Fruit fly (Drosophila melanogaster): ENCODE results near the gene b.
A peak's percentile ranks its signal among the peaks of the same experiment; 100 is the strongest.

The b gene

DNA sequence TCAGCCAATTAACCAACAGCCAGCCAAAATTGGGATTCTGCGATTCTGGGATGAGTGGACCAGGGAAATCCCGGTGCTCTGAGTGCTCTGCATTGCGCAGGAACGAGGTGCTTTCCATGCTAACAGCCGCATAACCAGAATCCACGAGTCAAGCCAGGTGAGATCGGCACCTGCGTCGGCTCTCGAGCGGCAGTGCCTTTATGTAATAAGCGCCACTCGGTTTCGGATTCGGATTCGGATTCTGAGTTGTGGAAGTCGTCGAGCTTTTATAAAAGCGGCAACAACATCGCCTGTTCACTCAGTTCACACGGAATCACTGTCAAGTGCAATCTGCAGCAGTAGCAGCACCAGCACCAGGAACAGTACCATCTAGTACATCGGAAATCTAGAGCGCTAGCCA is at the start of gene b:
b (plus strand) TSS at position 301 of the 400 bp plus-strand sequence.
- TF ChIP-seq Six4 (GFP tag; optimal IDR thresholded peaks at IDR 0.05) = no peak
- TF ChIP-seq sqz (GFP tag; optimal IDR thresholded peaks at IDR 0.05) = no peak
- no peak for TF ChIP-seq onecut (GFP tag; IDR thresholded peaks at IDR 0.05)
- TF ChIP-seq CG4282 (GFP tag; optimal IDR thresholded peaks at IDR 0.05) = no peak
- TF ChIP-seq CG8478 (optimal IDR thresholded peaks at IDR 0.05) = no peak
- TF ChIP-seq chm (GFP tag; IDR thresholded peaks at IDR 0.05) = no peak
- no peak for TF ChIP-seq NFAT (GFP tag; IDR thresholded peaks at IDR 0.05)
- TF ChIP-seq scrt (GFP tag; optimal IDR thresholded peaks at IDR 0.05) = no peak
- TF ChIP-seq ab (GFP tag; optimal IDR thresholded peaks at IDR 0.05) = no peak
- no peak for TF ChIP-seq CG14014 (GFP tag; IDR thresholded peaks at IDR 0.05)
- no peak for TF ChIP-seq CG15269 (tag; optimal IDR thresholded peaks at IDR 0.05)
- TF ChIP-seq Doc2 (GFP tag; IDR thresholded peaks at IDR 0.05) = no peak
- no peak for TF ChIP-seq CG34376 (GFP tag; optimal IDR thresholded peaks at IDR 0.05)
- no peak for TF ChIP-seq ase (GFP tag; IDR thresholded peaks at IDR 0.05)
- TF ChIP-seq Sry-β (GFP tag; optimal IDR thresholded peaks at IDR 0.05) = no peak
- TF ChIP-seq CG2199 (GFP tag; IDR thresholded peaks at IDR 0.05) = no peak
- TF ChIP-seq prd (optimal IDR thresholded peaks at IDR 0.05) = no peak
- TF ChIP-seq prd (GFP tag; IDR thresholded peaks at IDR 0.05) = no peak
- TF ChIP-seq CG16813 (GFP tag; IDR thresholded peaks at IDR 0.05; ENCODE audit: partially characterized antibody) = no peak

DNA sequence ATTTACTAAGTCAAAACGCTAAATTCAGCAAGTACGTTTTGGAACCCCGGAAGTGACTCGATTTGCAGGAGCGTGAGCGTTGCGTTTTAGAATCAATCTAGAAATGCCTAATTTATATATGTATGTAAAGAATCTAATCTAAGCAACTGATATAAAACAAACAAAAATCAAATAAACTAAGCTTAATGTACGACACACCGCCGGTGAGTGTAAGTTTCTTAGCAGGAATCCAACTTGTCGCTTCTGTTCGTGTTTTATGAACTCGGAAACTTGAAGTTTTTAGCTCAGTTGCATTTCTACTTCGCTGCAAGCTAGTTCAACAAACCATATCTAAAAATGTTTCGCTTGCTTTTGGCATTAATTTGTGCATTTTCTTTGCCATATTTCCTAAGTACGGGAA is 47.4 kb upstream of the b start, which contains the start of gene CG43376:
CG43376 (plus strand) TSS at position 301 of the 400 bp plus-strand sequence.
- TF ChIP-seq CG15269 (tag; optimal IDR thresholded peaks at IDR 0.05) = no peak
- no peak for TF ChIP-seq CG9932 (GFP tag; IDR thresholded peaks at IDR 0.05)
- TF ChIP-seq gce (GFP tag; IDR thresholded peaks at IDR 0.05) = no peak
- TF ChIP-seq sim (GFP tag; IDR thresholded peaks at IDR 0.05) = no peak
- no peak for TF ChIP-seq pan (optimal IDR thresholded peaks at IDR 0.05)
- no peak for TF ChIP-seq pan (GFP tag; optimal IDR thresholded peaks at IDR 0.05 in 1 of 2, IDR thresholded peaks at IDR 0.05 in 1 of 2)
- no peak for TF ChIP-seq CG8281 (tag; optimal IDR thresholded peaks at IDR 0.05)
- TF ChIP-seq Asciz (GFP tag; optimal IDR thresholded peaks at IDR 0.05) = no peak
- TF ChIP-seq CG17912 (GFP tag; optimal IDR thresholded peaks at IDR 0.05) = no peak
- TF ChIP-seq Vsx1 (GFP tag; optimal IDR thresholded peaks at IDR 0.05) = no peak
- no peak for TF ChIP-seq dysf (GFP tag; IDR thresholded peaks at IDR 0.05)
- no peak for TF ChIP-seq CG17186 (GFP tag; optimal IDR thresholded peaks at IDR 0.05)
- no peak for TF ChIP-seq Blimp-1 (GFP tag; optimal IDR thresholded peaks at IDR 0.05)

DNA sequence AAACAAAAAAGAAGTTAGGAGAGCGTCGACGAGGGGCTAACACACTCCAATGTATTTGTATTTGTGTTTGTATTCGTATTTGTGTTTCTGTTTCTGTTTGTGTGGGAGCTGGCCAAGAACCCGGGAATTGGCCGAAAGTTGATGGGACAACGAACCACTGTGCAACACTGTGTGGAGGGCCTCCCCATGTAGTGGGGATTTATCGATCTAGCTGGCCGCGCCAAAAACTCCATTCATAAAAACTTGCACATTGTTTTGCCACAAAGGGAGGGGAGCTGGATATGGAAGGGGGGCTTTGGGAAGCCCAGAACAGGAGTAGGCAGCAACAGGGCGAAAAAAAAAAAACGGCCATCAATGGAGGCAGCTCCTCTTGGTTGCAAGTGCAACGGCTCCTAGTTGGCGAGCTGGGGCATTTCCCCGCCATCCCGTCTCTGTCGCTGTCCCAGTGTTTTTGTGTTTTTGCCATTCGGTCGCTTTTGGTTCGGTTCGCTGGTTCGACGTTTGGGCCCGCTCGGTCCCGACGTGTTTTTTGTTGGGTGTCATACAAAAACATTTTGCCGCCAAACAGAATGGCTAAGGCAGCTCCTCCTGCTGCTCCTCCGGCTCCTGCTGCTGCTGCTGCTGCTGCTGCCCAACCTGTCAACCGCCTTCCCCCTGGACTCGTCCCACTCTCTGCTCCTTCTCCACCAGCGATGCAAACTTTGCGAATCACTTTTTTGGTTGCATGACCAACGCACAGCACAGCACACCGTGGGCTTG is 43.9 kb upstream of the b start:
- TF ChIP-seq Pdp1 (GFP tag; optimal IDR thresholded peaks at IDR 0.05) = peak in 1 of 2 experiments; percentile 4
- TF ChIP-seq ro (GFP tag; IDR thresholded peaks at IDR 0.05) = 0 out of 2 replicates have a peak, but pooled peaks have one; percentile 7
- TF ChIP-seq CG6254 (GFP tag; optimal IDR thresholded peaks at IDR 0.05) = no peak
- TF ChIP-seq Ets97D (GFP tag; optimal IDR thresholded peaks at IDR 0.05) = no peak
- 0 out of 3 replicates have a peak, but pooled peaks have one; percentile 23 for TF ChIP-seq HLH4C (GFP tag; IDR thresholded peaks at IDR 0.05; ENCODE audit: partially characterized antibody)
- 0 out of 2 replicates have a peak, but pooled peaks have one; percentile 21 for TF ChIP-seq CG43689 (GFP tag; IDR thresholded peaks at IDR 0.05)
- TF ChIP-seq Ets65A (GFP tag) = peak; percentile 46
- no peak for TF ChIP-seq bsh (GFP tag; optimal IDR thresholded peaks at IDR 0.05)
- TF ChIP-seq Eip74EF (GFP tag; optimal IDR thresholded peaks at IDR 0.05) = no peak
- TF ChIP-seq row (GFP tag; IDR thresholded peaks at IDR 0.05) = peak; percentile 26; the same call in 1 of the 3 replicates
- TF ChIP-seq CG5180 (GFP tag; optimal IDR thresholded peaks at IDR 0.05) = peak; percentile 95
- TF ChIP-seq Antp (GFP tag; optimal IDR thresholded peaks at IDR 0.05) = no peak
- TF ChIP-seq onecut (GFP tag; IDR thresholded peaks at IDR 0.05) = peak; percentile 80
- no peak for TF ChIP-seq CG31388 (GFP tag; optimal IDR thresholded peaks at IDR 0.05)
- TF ChIP-seq CG10431 (GFP tag; optimal IDR thresholded peaks at IDR 0.05) = peak; percentile 32
- TF ChIP-seq CG11696 (GFP tag; IDR thresholded peaks at IDR 0.05) = no peak
- no peak for TF ChIP-seq dysf (GFP tag; IDR thresholded peaks at IDR 0.05)
- 0 out of 2 replicates have a peak, but pooled peaks have one; percentile 28 for TF ChIP-seq nerfin-2 (GFP tag; IDR thresholded peaks at IDR 0.05; ENCODE audit: partially characterized antibody)
- TF ChIP-seq Med (GFP tag) = peak; percentile 47
- peak; percentile 42 for TF ChIP-seq sens (GFP tag)

Data from whole organism, embryonic.